In the genomic region with DNA sequence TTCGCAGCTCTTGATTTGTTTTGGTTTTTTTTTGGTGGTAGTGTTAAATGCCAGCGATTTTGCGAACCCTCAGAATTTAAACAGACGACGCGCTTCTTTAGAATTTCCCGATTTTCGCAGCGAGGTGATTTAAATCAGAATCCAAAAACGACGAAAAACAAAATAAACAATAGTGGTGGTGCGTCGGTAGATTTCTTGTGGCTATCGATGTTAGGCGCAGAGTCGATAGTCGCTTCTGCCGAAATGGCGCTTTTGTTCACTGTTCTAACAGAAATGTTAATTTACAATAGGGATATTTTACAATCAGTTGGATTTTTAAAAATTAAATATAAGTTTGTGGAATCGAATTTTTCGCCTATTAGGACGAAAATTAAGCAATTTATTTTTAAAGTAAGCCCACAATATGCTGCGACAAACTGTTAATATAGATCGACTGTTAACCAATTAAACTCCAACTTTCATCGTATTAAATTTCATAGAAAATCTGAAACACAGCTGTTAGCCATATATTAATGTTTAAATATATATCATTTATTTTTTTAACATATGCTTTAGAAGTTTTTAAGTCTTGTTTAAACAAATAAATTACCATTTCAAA, we compare ENCODE assay signal across 5 fruit fly cellular contexts.
TF ChIP-seq lines count a peak whose summit lies in the region.

A gene (minus strand): TSS at position 176 of the 598 bp plus-strand sequence.

- peak; percentile 96 for TF ChIP-seq CTCF in whole organism, embryonic (GFP tag; optimal IDR thresholded peaks at IDR 0.05; lab: Kevin White, UChicago)

TF ChIP-seq in whole organism, adult, 20 proteins besides CTCF, POLR2A, EP300 and RAD21:
- TF ChIP-seq cnc (optimal IDR thresholded peaks at IDR 0.05; lab: Kevin White, UChicago) (no peak), CG7101 (tag; optimal IDR thresholded peaks at IDR 0.05; lab: Kevin White, UChicago) (peak; percentile 35)

TF ChIP-seq in whole organism, embryonic, 481 proteins besides CTCF, POLR2A, EP300 and RAD21 (continues in another document):
- TF ChIP-seq mam (GFP tag; optimal IDR thresholded peaks at IDR 0.05; lab: Kevin White, UChicago) (no peak), CG30020 (tag; optimal IDR thresholded peaks at IDR 0.05; lab: Kevin White, UChicago) (no peak), E2f1 (GFP tag; IDR thresholded peaks at IDR 0.05; lab: Robert Waterston, UW) (no peak), CG6272 (GFP tag; IDR thresholded peaks at IDR 0.05; lab: Robert Waterston, UW) (peak; percentile 28; the same call in 1 of the 2 replicates), trem (tag; optimal IDR thresholded peaks at IDR 0.05; lab: Kevin White, UChicago) (peak; percentile 18), Dref (GFP tag; IDR thresholded peaks at IDR 0.05; lab: Robert Waterston, UW) (peak; percentile 85), CG18476 (GFP tag; optimal IDR thresholded peaks at IDR 0.05; lab: Kevin White, UChicago) (peak; percentile 26), E2f2 (GFP tag; IDR thresholded peaks at IDR 0.05; lab: Robert Waterston, UW) (peak; percentile 62; the same call in 1 of the 2 replicates), Dp (GFP tag; optimal IDR thresholded peaks at IDR 0.05; lab: Kevin White, UChicago) (peak; percentile 55), CkIIα-i1 (GFP tag; IDR thresholded peaks at IDR 0.05; lab: Robert Waterston, UW) (no peak), CG7271 (tag; optimal IDR thresholded peaks at IDR 0.05; lab: Kevin White, UChicago) (no peak), mirr (GFP tag; optimal IDR thresholded peaks at IDR 0.05; lab: Kevin White, UChicago) (no peak), CG9727 (GFP tag; optimal IDR thresholded peaks at IDR 0.05; lab: Kevin White, UChicago) (no peak), dysf (GFP tag; IDR thresholded peaks at IDR 0.05; lab: Robert Waterston, UW) (no peak), CG15269 (tag; optimal IDR thresholded peaks at IDR 0.05; lab: Kevin White, UChicago) (no peak), Fer1 (GFP tag; optimal IDR thresholded peaks at IDR 0.05; lab: Kevin White, UChicago) (no peak), gce (GFP tag; IDR thresholded peaks at IDR 0.05; lab: Robert Waterston, UW) (no peak), CG4854 (GFP tag; optimal IDR thresholded peaks at IDR 0.05; lab: Kevin White, UChicago) (no peak), CG1024 (GFP tag; IDR thresholded peaks at IDR 0.05; lab: Robert Waterston, UW) (no peak), CG1602 (GFP tag; optimal IDR thresholded peaks at IDR 0.05; lab: Kevin White, UChicago) (no peak), CG16815 (GFP tag; optimal IDR thresholded peaks at IDR 0.05; lab: Kevin White, UChicago) (no peak)

TF ChIP-seq in whole organism, prepupa, 60 proteins besides CTCF, POLR2A, EP300 and RAD21:
- TF ChIP-seq Hr4 (GFP tag; optimal IDR thresholded peaks at IDR 0.05; lab: Kevin White, UChicago) (no peak), svp (GFP tag; lab: Kevin White, UChicago) (no peak), CG6276 (GFP tag; optimal IDR thresholded peaks at IDR 0.05; lab: Kevin White, UChicago) (no peak), CG15336 (GFP tag; IDR thresholded peaks at IDR 0.05; lab: Robert Waterston, UW) (0 out of 2 replicates have a peak, but pooled peaks have one; percentile 9), Eip78C (GFP tag; lab: Kevin White, UChicago) (peak; percentile 39), fd85E (GFP tag; optimal IDR thresholded peaks at IDR 0.05; lab: Kevin White, UChicago) (no peak), fkh (GFP tag; optimal IDR thresholded peaks at IDR 0.05; lab: Kevin White, UChicago) (peak; percentile 83), CG6163 (GFP tag; IDR thresholded peaks at IDR 0.05; lab: Robert Waterston, UW) (peak; percentile 8; the same call in 2 of the 3 replicates), Gug (GFP tag; IDR thresholded peaks at IDR 0.05; lab: Robert Waterston, UW) (no peak)

TF ChIP-seq in whole organism, pupa, 21 proteins besides CTCF, POLR2A, EP300 and RAD21:
- TF ChIP-seq CG10348 (GFP tag; IDR thresholded peaks at IDR 0.05; lab: Robert Waterston, UW) = no peak
- TF ChIP-seq CG9948 (tag; optimal IDR thresholded peaks at IDR 0.05; lab: Kevin White, UChicago) = no peak
- TF ChIP-seq CG34367 (tag; optimal IDR thresholded peaks at IDR 0.05; lab: Kevin White, UChicago) = no peak
- no peak for TF ChIP-seq CG8301 (tag; optimal IDR thresholded peaks at IDR 0.05; lab: Kevin White, UChicago)
- TF ChIP-seq CG17806 (tag; optimal IDR thresholded peaks at IDR 0.05; lab: Kevin White, UChicago) = no peak
- TF ChIP-seq gl (tag; optimal IDR thresholded peaks at IDR 0.05; lab: Kevin White, UChicago) = no peak
- TF ChIP-seq CG13204 (GFP tag; optimal IDR thresholded peaks at IDR 0.05; lab: Kevin White, UChicago) = no peak
- TF ChIP-seq Pif1B (GFP tag; optimal IDR thresholded peaks at IDR 0.05; lab: Kevin White, UChicago) = no peak
- TF ChIP-seq CG32121 (GFP tag; IDR thresholded peaks at IDR 0.05; lab: Robert Waterston, UW) = no peak
- no peak for TF ChIP-seq CG14655 (GFP tag; optimal IDR thresholded peaks at IDR 0.05; lab: Kevin White, UChicago)
- no peak for TF ChIP-seq Snoo (tag; optimal IDR thresholded peaks at IDR 0.05; lab: Kevin White, UChicago)
- TF ChIP-seq CG4496 (GFP tag; IDR thresholded peaks at IDR 0.05; lab: Robert Waterston, UW) = peak; percentile 26; the same call in 1 of the 3 replicates
- TF ChIP-seq CG8159 (tag; optimal IDR thresholded peaks at IDR 0.05; lab: Kevin White, UChicago) = no peak
- no peak for TF ChIP-seq CG15710 (tag; optimal IDR thresholded peaks at IDR 0.05; lab: Kevin White, UChicago)
- TF ChIP-seq Ets98B (GFP tag; IDR thresholded peaks at IDR 0.05; lab: Robert Waterston, UW) = peak; percentile 15; the same call in 1 of the 2 replicates
- no peak for TF ChIP-seq rn (GFP tag; IDR thresholded peaks at IDR 0.05; lab: Robert Waterston, UW)
- no peak for TF ChIP-seq fd96Ca (GFP tag; IDR thresholded peaks at IDR 0.05; lab: Robert Waterston, UW)
- TF ChIP-seq CG12605 (GFP tag; IDR thresholded peaks at IDR 0.05; lab: Robert Waterston, UW) = peak; percentile 19; the same call in 1 of the 2 replicates
- no peak for TF ChIP-seq Pif1A (GFP tag; optimal IDR thresholded peaks at IDR 0.05; lab: Kevin White, UChicago)

TF ChIP-seq in whole organism, wandering third instar larva, 38 proteins besides CTCF, POLR2A, EP300 and RAD21:
- TF ChIP-seq h (GFP tag; optimal IDR thresholded peaks at IDR 0.05; lab: Kevin White, UChicago) = peak; percentile 4
- peak; percentile 19 for TF ChIP-seq jim (GFP tag; optimal IDR thresholded peaks at IDR 0.05; lab: Kevin White, UChicago)
- TF ChIP-seq woc (GFP tag; optimal IDR thresholded peaks at IDR 0.05; lab: Kevin White, UChicago) = no peak
- peak; percentile 12 for TF ChIP-seq Hr83 (GFP tag; optimal IDR thresholded peaks at IDR 0.05; lab: Kevin White, UChicago; ENCODE audit: poor library complexity, severe bottlenecking)
- TF ChIP-seq psq (GFP tag; optimal IDR thresholded peaks at IDR 0.05; lab: Kevin White, UChicago) = no peak
- TF ChIP-seq pan (optimal IDR thresholded peaks at IDR 0.05; lab: Kevin White, UChicago) = no peak
TF ChIP-seq in whole organism, wandering third instar larva: peak in this region for 3.
